Fruit fly (Drosophila melanogaster) whole organism, pupa: ENCODE data around the gene RabX4.

ENCODE experiments used
- CG10348 ChIP-seq: fragments of 200-800 bp; sonication (Bioruptor generic); IDR thresholded peaks from 2 replicates; pipeline ENCODE4 v1.3.6; 2022; ENCODE audit warnings: missing biosample characterization, missing genetic modification characterization
- CG12605 ChIP-seq: fragments of 200-800 bp; sonication (Bioruptor generic); IDR thresholded peaks from 2 replicates; pipeline ENCODE4 v1.3.6; 2022; ENCODE audit warnings: missing biosample characterization, missing genetic modification characterization
- CG13204 ChIP-seq: fragments of 200-800 bp; sonication (Bioruptor generic); optimal IDR thresholded peaks from 2 replicates; lab custom pipeline; 2018; ENCODE audit warnings: missing biosample characterization, mild to moderate bottlenecking, missing genetic modification characterization, moderate library complexity
- CG14655 ChIP-seq: fragments of 200-800 bp; sonication (Bioruptor generic); optimal IDR thresholded peaks from 3 replicates; lab custom pipeline; 2017; ENCODE audit warnings: mild to moderate bottlenecking, missing biosample characterization, missing genetic modification reagents, missing genetic modification characterization
- CG15710 ChIP-seq: fragments of 200-800 bp; sonication (Bioruptor generic); optimal IDR thresholded peaks from 2 replicates; lab custom pipeline; 2018; ENCODE audit warnings: missing biosample characterization, mild to moderate bottlenecking, missing genetic modification characterization, moderate library complexity
- CG17806 ChIP-seq: fragments of 200-800 bp; sonication (Bioruptor generic); optimal IDR thresholded peaks from 2 replicates; lab custom pipeline; 2018; ENCODE audit warnings: missing biosample characterization, mild to moderate bottlenecking, missing genetic modification characterization, moderate library complexity
- CG32121 ChIP-seq: fragments of 200-800 bp; sonication (Bioruptor generic); IDR thresholded peaks from 2 replicates; pipeline ENCODE4 v1.3.6; 2022; ENCODE audit warnings: missing biosample characterization, missing genetic modification characterization
- CG34367 ChIP-seq: fragments of 200-800 bp; sonication (Bioruptor generic); optimal IDR thresholded peaks from 2 replicates; lab custom pipeline; 2018; ENCODE audit warnings: missing biosample characterization, mild to moderate bottlenecking, missing genetic modification characterization
- CG4496 ChIP-seq: fragments of 200-800 bp; sonication (Bioruptor generic); IDR thresholded peaks from 3 replicates; pipeline ENCODE4 v1.3.6; 2022; ENCODE audit warnings: missing biosample characterization, missing genetic modification characterization
- CG8159 ChIP-seq: fragments of 200-800 bp; sonication (Bioruptor generic); optimal IDR thresholded peaks from 3 replicates; lab custom pipeline; 2018; ENCODE audit warnings: missing biosample characterization, mild to moderate bottlenecking, missing genetic modification characterization, moderate library complexity
- CG8301 ChIP-seq: fragments of 200-800 bp; sonication (Bioruptor generic); optimal IDR thresholded peaks from 2 replicates; lab custom pipeline; 2018; ENCODE audit warnings: missing biosample characterization, mild to moderate bottlenecking, missing genetic modification characterization
- CG9948 ChIP-seq: fragments of 200-800 bp; sonication (Bioruptor generic); optimal IDR thresholded peaks from 2 replicates; lab custom pipeline; 2018; ENCODE audit warnings: missing biosample characterization, mild to moderate bottlenecking, missing genetic modification characterization, moderate library complexity
- D1 ChIP-seq: fragments of 200-800 bp; sonication (Bioruptor generic); optimal IDR thresholded peaks from 2 replicates; lab custom pipeline; 2018; ENCODE audit warnings: missing biosample characterization, mild to moderate bottlenecking, missing genetic modification characterization, moderate library complexity
- EcR ChIP-seq: fragments of 200-800 bp; sonication (Bioruptor generic); optimal IDR thresholded peaks from 3 replicates; lab custom pipeline; 2019; ENCODE audit warnings: missing biosample characterization, missing genetic modification characterization, mild to moderate bottlenecking, moderate library complexity, missing genetic modification reagents
- Ets98B ChIP-seq: fragments of 200-800 bp; sonication (Bioruptor generic); IDR thresholded peaks from 2 replicates; pipeline ENCODE4 v1.3.6; 2022; ENCODE audit warnings: missing biosample characterization, missing genetic modification characterization
- Pif1A ChIP-seq: fragments of 200-800 bp; sonication (Bioruptor generic); optimal IDR thresholded peaks from 3 replicates; lab custom pipeline; 2016; ENCODE audit warnings: missing biosample characterization, missing genetic modification characterization
- Pif1B ChIP-seq: fragments of 200-800 bp; sonication (Bioruptor generic); optimal IDR thresholded peaks from 3 replicates; lab custom pipeline; 2016; ENCODE audit warnings: missing biosample characterization, missing genetic modification characterization
- Snoo ChIP-seq: fragments of 200-800 bp; sonication (Bioruptor generic); optimal IDR thresholded peaks from 3 replicates; lab custom pipeline; 2017; ENCODE audit warnings: missing biosample characterization, mild to moderate bottlenecking, missing genetic modification characterization, inconsistent platforms
- fd96Ca ChIP-seq: fragments of 200-800 bp; sonication (Bioruptor generic); IDR thresholded peaks from 3 replicates; pipeline ENCODE4 v1.3.6; 2022; ENCODE audit warnings: missing biosample characterization, missing genetic modification characterization
- gl ChIP-seq: fragments of 200-800 bp; sonication (Bioruptor generic); optimal IDR thresholded peaks from 2 replicates; lab custom pipeline; 2018; ENCODE audit warnings: missing biosample characterization, mild to moderate bottlenecking, missing genetic modification characterization
- rn ChIP-seq: fragments of 200-800 bp; sonication (Bioruptor generic); IDR thresholded peaks from 2 replicates; pipeline ENCODE4 v1.3.6; 2022; ENCODE audit warnings: missing biosample characterization, missing genetic modification characterization

The RabX4 gene

DNA sequence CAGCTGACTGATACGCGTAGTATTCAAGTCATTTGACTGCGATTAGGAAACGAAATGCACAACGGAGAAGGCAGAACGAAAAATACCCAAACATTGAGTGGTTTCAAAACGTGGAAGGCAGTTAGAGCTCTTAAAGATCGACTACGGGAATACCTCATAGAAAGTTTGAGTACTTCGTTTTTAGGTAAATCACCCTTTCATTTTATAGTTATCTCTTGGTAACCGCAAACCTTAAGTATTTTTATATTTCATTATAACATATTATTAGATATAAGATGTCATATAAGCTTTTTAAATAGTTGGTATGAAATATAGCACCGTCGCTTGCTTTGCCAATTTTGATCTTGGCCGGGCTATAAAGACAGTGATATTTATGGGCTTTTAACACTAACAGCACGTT, 16.9 kb upstream of the RabX4 start:
- TF ChIP-seq CG13204 (GFP tag; lab: Kevin White, UChicago) (no peak), EcR (GFP tag; lab: Kevin White, UChicago) (no peak), fd96Ca (GFP tag; lab: Robert Waterston, UW) (no peak), CG4496 (GFP tag; lab: Robert Waterston, UW) (no peak), CG17806 (tag; lab: Kevin White, UChicago) (no peak), CG9948 (tag; lab: Kevin White, UChicago) (no peak), CG32121 (GFP tag; lab: Robert Waterston, UW) (no peak), Ets98B (GFP tag; lab: Robert Waterston, UW) (no peak), rn (no peak), CG8301 (no peak)

DNA sequence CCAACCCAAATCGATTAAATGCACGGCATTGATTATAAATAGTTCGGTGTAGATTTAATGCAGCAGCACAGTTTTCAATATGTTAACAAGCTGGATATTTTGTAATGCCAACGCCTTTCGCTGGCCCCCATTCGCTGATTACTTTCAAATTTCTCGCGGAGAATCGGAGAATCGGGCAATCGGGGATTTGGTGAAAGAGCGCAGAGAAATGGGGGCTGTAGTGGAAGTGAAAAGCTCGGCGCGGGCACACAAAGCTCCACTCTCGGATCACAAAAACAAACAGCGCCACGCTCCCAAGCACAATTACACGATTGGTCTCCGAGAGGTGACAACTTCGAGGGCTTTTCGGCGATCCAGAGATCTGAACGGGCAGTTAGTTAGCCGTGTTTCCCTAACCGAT, 13.4 kb upstream of the RabX4 start, which contains the start of gene Esp:
Esp (plus strand) TSS at position 301 of the 400 bp plus-strand sequence.
- TF ChIP-seq CG12605 (GFP tag; lab: Robert Waterston, UW) (no peak), fd96Ca (GFP tag; lab: Robert Waterston, UW) (no peak)

DNA sequence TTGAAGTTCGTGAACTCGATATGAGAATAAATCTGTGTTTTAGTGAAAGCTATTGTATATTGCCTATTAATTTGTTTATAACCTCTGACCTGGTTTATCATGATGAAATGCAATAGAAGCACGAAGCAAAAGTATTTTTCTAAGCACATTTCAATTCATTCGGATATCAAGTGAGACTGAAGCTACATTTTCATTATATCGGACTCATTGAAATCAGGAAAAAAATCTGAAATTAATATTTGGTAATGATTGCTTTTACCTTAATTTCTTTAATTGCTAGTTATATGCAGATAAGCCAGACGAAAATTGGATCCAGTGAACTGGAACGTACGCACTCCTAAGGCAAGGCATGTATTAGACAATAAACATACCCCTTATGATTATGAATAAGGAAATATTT, 12.9 kb upstream of the RabX4 start, which contains the start of gene CG33658:
CG33658 (minus strand) TSS at position 101 of the 400 bp plus-strand sequence.
- TF ChIP-seq Snoo (tag; lab: Kevin White, UChicago) (no peak), Pif1B (GFP tag; lab: Kevin White, UChicago) (no peak), CG14655 (GFP tag; lab: Kevin White, UChicago) (no peak), CG8159 (tag; lab: Kevin White, UChicago) (no peak), CG15710 (no peak), CG32121 (GFP tag; lab: Robert Waterston, UW) (no peak), D1 (tag; lab: Kevin White, UChicago) (no peak), CG10348 (GFP tag; lab: Robert Waterston, UW) (no peak), CG8301 (no peak), CG9948 (tag; lab: Kevin White, UChicago) (no peak), rn (no peak), CG4496 (GFP tag; lab: Robert Waterston, UW) (no peak), CG17806 (tag; lab: Kevin White, UChicago) (no peak)
- TF ChIP-seq, all 21 proteins: peak for 0

DNA sequence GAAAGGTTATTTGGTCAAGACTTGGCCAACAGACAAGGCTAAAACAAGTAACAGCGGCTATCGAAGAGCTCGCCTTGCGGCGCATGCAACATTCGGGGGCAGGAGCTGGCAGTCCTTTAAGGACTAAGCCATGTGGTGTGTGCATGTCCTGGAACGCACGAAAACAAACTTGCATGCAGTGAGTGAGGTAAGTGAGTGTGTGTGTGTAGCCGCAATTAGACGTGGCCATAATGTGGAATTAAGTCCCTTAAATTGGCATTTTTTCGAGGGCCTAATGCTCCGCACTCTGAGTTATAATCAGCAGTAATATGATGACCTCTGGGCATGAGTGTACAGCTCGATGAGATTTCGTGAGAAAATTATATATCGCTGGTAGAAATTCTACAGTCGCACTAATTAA, 5.4 kb upstream of the RabX4 start, which contains the start of gene sosie:
sosie (plus strand) TSS at position 301 of the 400 bp plus-strand sequence.
- TF ChIP-seq CG15710 (no peak), rn (0 out of 2 replicates have a peak, but pooled peaks have one; percentile 13), CG17806 (tag; lab: Kevin White, UChicago) (no peak)

DNA sequence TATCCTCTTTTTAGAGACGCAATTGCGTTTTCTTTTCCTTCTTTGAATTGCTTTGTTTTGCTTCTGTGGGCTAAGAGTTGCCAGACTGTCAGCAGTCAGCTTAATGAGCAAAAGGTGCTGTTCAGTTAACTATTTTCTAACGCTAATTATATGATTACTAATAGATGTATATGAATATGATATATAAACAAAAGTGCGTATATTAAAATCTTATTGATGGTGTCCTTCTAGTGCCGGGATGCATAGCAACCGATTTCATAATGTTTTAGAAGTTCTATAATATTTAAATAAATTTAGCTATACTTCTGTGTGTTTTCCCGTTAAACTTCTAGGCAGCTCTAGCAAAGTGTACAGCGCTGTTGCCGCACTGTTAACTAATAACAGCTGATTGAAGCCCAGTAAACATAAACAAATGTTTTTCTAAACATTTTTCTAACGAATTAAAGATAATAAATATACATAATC, 1.7 kb upstream of the RabX4 start, which contains the start of the genes Kaz and CG43273:
Kaz (minus strand) TSS at position 73 of the 465 bp plus-strand sequence.
CG43273 (plus strand) TSS at position 415 of the 465 bp plus-strand sequence.
- no peak for TF ChIP-seq CG10348 (GFP tag; lab: Robert Waterston, UW)
- TF ChIP-seq Pif1A (GFP tag; lab: Kevin White, UChicago) = no peak
- TF ChIP-seq CG14655 (GFP tag; lab: Kevin White, UChicago) = no peak
- no peak for TF ChIP-seq CG8301
- no peak for TF ChIP-seq Snoo (tag; lab: Kevin White, UChicago)
- TF ChIP-seq CG4496 (GFP tag; lab: Robert Waterston, UW) = peak; percentile 52; the same call in 1 of the 3 replicates
- TF ChIP-seq Ets98B (GFP tag; lab: Robert Waterston, UW) = no peak
- TF ChIP-seq CG34367 = no peak
- TF ChIP-seq CG13204 (GFP tag; lab: Kevin White, UChicago) = no peak
- TF ChIP-seq D1 (tag; lab: Kevin White, UChicago) = no peak
- TF ChIP-seq CG17806 (tag; lab: Kevin White, UChicago) = no peak
- TF ChIP-seq CG32121 (GFP tag; lab: Robert Waterston, UW) = peak; percentile 14; the same call in 1 of the 2 replicates
- no peak for TF ChIP-seq EcR (GFP tag; lab: Kevin White, UChicago)
- TF ChIP-seq CG8159 (tag; lab: Kevin White, UChicago) = no peak
- TF ChIP-seq fd96Ca (GFP tag; lab: Robert Waterston, UW) = no peak
- TF ChIP-seq CG15710 = no peak
- no peak for TF ChIP-seq Pif1B (GFP tag; lab: Kevin White, UChicago)

DNA sequence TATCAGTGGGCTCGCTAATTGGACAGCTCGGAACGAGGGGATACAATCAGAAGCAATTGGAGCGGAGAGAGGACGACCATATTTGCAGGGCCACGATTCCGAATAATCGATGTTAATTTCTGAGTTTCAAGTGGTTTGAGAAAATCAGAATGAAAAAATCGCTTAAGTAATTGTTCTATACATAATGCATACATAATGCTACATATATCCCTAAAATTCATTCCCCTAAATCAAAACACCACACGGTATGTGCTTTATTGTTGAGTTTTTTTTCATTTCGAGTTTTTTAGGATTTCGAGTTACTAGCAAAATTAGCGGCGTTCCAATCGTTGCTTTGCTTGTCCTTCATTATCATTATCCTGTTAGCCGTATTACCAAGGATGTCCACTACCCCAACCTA, 2.7 kb downstream of the RabX4 start, which contains the start of gene niki:
niki (minus strand) TSS at position 101 of the 400 bp plus-strand sequence.
- TF ChIP-seq CG14655 (GFP tag; lab: Kevin White, UChicago) (no peak), Pif1B (GFP tag; lab: Kevin White, UChicago) (no peak), CG10348 (GFP tag; lab: Robert Waterston, UW) (no peak), fd96Ca (GFP tag; lab: Robert Waterston, UW) (no peak), Ets98B (GFP tag; lab: Robert Waterston, UW) (no peak), CG9948 (tag; lab: Kevin White, UChicago) (no peak), CG8301 (no peak), D1 (tag; lab: Kevin White, UChicago) (no peak), Pif1A (GFP tag; lab: Kevin White, UChicago) (no peak), CG15710 (no peak), CG12605 (GFP tag; lab: Robert Waterston, UW) (no peak), CG32121 (GFP tag; lab: Robert Waterston, UW) (no peak), EcR (GFP tag; lab: Kevin White, UChicago) (no peak), CG13204 (GFP tag; lab: Kevin White, UChicago) (no peak), rn (no peak), Snoo (tag; lab: Kevin White, UChicago) (no peak), gl (tag; lab: Kevin White, UChicago) (no peak), CG17806 (tag; lab: Kevin White, UChicago) (no peak)
